Fruit fly (Drosophila melanogaster): ENCODE results near the gene CG4198.

- TF ChIP-seq usp (GFP tag; optimal IDR thresholded peaks at IDR 0.05), result no peak
- TF ChIP-seq lola (GFP tag; optimal IDR thresholded peaks at IDR 0.05), result no peak
Observed at dm6 chrX:5336722-5337121, 23.7 kb downstream of the CG4198 start.
